Worm (Caenorhabditis elegans) whole organism, young adult: Measurements from ENCODE around the gene ZK250.2.

Experiments used
- F55B11.4 ChIP-seq: sonication (generic microtip); optimal IDR thresholded peaks from 2 replicates; lab custom pipeline; 2016; ENCODE audit warnings: missing compliant biosample characterization, missing genetic modification characterization, borderline replicate concordance; ENCODE audit not compliant: insufficient read depth
- Y79H2A.3 ChIP-seq: fragments of 200-800 bp; sonication (Bioruptor generic); conservative IDR thresholded peaks from 2 replicates; pipeline ENCODE4 v1.3.6; 2022; ENCODE audit warnings: missing genetic modification reagents, missing genetic modification characterization, missing compliant biosample characterization
- ama-1 ChIP-seq, 3 experiments: fragments of 150-350 bp in 1 of 3; sonication (generic microtip) in 2 of 3; optimal IDR thresholded peaks; 2 replicates each; lab custom pipeline; 2014 to 2018; ENCODE audit warnings: missing biosample characterization in 2 of 3, missing genetic modification characterization in 2 of 3, missing genetic modification reagents in 2 of 3
- ceh-40 ChIP-seq: fragments of 200-800 bp; sonication (Bioruptor generic); IDR thresholded peaks from 2 replicates; pipeline ENCODE4 v1.3.6; 2022; ENCODE audit warnings: missing genetic modification characterization, missing compliant biosample characterization
- efl-1 ChIP-seq: fragments of 150-350 bp; optimal IDR thresholded peaks from 2 replicates; lab custom pipeline; 2014; ENCODE audit warnings: missing biosample characterization, missing genetic modification reagents, missing genetic modification characterization
- him-1 ChIP-seq: sonication (generic microtip); optimal IDR thresholded peaks from 2 replicates; lab custom pipeline; 2016; ENCODE audit warnings: missing genotype, missing genetic modification reagents, missing genetic modification characterization, missing compliant biosample characterization
- lin-54 ChIP-seq: fragments of 200-800 bp; sonication (Bioruptor generic); optimal IDR thresholded peaks from 2 replicates; lab custom pipeline; 2018; ENCODE audit warnings: mild to moderate bottlenecking, missing genetic modification characterization, missing compliant biosample characterization
- mxl-1 ChIP-seq: sonication (generic microtip); optimal IDR thresholded peaks from 2 replicates; lab custom pipeline; 2016; ENCODE audit warnings: missing genetic modification characterization, missing compliant biosample characterization
- nhr-90 ChIP-seq: sonication (generic microtip); optimal IDR thresholded peaks from 2 replicates; lab custom pipeline; 2016; ENCODE audit warnings: missing genotype, mild to moderate bottlenecking, missing genetic modification characterization, missing compliant biosample characterization
- snpc-1.3 ChIP-seq: sonication (generic microtip); optimal IDR thresholded peaks from 2 replicates; lab custom pipeline; 2017; ENCODE audit warnings: missing genetic modification characterization, mild to moderate bottlenecking, missing compliant biosample characterization, antibody characterized with exemption, moderate library complexity, missing genotype, missing genetic modification reagents; ENCODE audit not compliant: insufficient read depth
- snpc-4 ChIP-seq, 5 experiments: fragments of 150-350 bp in 1 of 5; sonication (generic microtip) in 4 of 5; optimal IDR thresholded peaks; 2 replicates each; lab custom pipeline; 2014 to 2018; ENCODE audit warnings: missing genetic modification characterization in 5 of 5, missing biosample characterization in 3 of 5, antibody characterized with exemption in 2 of 5, mild to moderate bottlenecking in 2 of 5, missing compliant biosample characterization in 2 of 5, missing genotype in 2 of 5, moderate library complexity in 2 of 5, missing genetic modification reagents in 1 of 5
- tbp1 ChIP-seq: fragments of 200-800 bp; sonication (Bioruptor generic); optimal IDR thresholded peaks from 2 replicates; lab custom pipeline; 2018; ENCODE audit warnings: mild to moderate bottlenecking, missing genetic modification characterization, missing compliant biosample characterization
- unc-62 ChIP-seq: fragments of 150-350 bp; optimal IDR thresholded peaks from 2 replicates; lab custom pipeline; 2014; ENCODE audit warnings: missing biosample characterization, missing genetic modification reagents, missing genetic modification characterization
- ztf-6 ChIP-seq: fragments of 200-800 bp; sonication (Bioruptor generic); IDR thresholded peaks from 2 replicates; pipeline ENCODE4 v1.3.6; 2022; ENCODE audit warnings: missing genetic modification reagents, missing genetic modification characterization, missing compliant biosample characterization

- TF ChIP-seq lin-54 (no peak), snpc-1.3 (tag; lab: Kevin White, UChicago) (no peak), tbp1 (no peak), ceh-40 (GFP tag; lab: Robert Waterston, UW) (no peak), him-1 (tag; lab: Kevin White, UChicago) (no peak), snpc-4 (GFP tag; optimal IDR thresholded peaks at IDR 0.05; lab: Kevin White, UChicago) (no peak), snpc-4 (tag; optimal IDR thresholded peaks at IDR 0.05; lab: Kevin White, UChicago) (no peak), Y79H2A.3 (no peak), efl-1 (GFP tag; lab: Kevin White, UChicago) (no peak), unc-62 (GFP tag; lab: Kevin White, UChicago) (no peak), ama-1 (optimal IDR thresholded peaks at IDR 0.05; lab: Kevin White, UChicago) (no peak), ama-1 (GFP tag; optimal IDR thresholded peaks at IDR 0.05; lab: Kevin White, UChicago) (no peak), F55B11.4 (no peak), nhr-90 (tag; lab: Kevin White, UChicago) (no peak), ztf-6 (no peak), mxl-1 (no peak)
These were observed 8.8 kb upstream of the ZK250.2 start, which contains the start of gene ZK250.13 for ce11 chrII:1939652-1940051.
